Fruit fly (Drosophila melanogaster) whole organism: ENCODE results near the gene Polr2J.

Experiments
- CG8478 ChIP-seq: fragments of >200 bp; optimal IDR thresholded peaks from 2 replicates; lab custom pipeline; 2018; ENCODE audit warnings: inconsistent platforms
- Dll ChIP-seq: fragments of >200 bp; optimal IDR thresholded peaks from 2 replicates; lab custom pipeline; 2017
- pan ChIP-seq: fragments of >200 bp; optimal IDR thresholded peaks from 2 replicates; lab custom pipeline; 2017
- psq ChIP-seq: fragments of >200 bp; optimal IDR thresholded peaks from 2 replicates; lab custom pipeline; 2017

DNA sequence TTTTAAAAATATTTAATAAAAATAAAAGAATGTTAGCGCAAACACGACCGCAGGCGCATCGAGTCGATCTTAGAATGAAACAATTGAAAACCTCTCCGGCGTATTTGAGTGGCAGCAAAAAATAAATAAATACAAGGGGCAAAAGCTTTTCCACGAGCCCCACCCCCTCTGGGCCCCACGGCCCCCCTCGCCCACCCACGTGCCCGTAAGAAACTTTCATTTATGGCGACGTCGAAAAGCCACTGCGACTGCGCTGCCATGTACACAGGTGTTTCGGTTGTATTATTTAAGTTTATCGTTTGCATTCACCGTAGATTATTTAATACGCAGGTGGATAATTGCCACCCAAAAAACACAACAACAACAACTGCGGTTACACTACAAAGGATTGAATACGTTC, 38.2 kb upstream of the Polr2J start:
- no peak for TF ChIP-seq CG8478
- TF ChIP-seq pan (lab: Kevin White, UChicago), result no peak
- no peak for TF ChIP-seq Dll
- TF ChIP-seq psq, result no peak
